Worm (Caenorhabditis elegans): ENCODE measurements around the gene glna-2.

Gene glna-2

ce11 chrII:8016761-8017160, 8.3 kb downstream of the glna-2 start (continued):
- TF ChIP-seq nhr-25 (tag; optimal IDR thresholded peaks at IDR 0.05; ENCODE audit: borderline replicate concordance, insufficient read depth) (peak; percentile 53), hif-1 (tag; optimal IDR thresholded peaks at IDR 0.05) (peak in 1 of 2 experiments; percentile 81), vab-7 (GFP tag; IDR thresholded peaks at IDR 0.05) (no peak), nhr-28 (tag; optimal IDR thresholded peaks at IDR 0.05) (peak; percentile 87), lin-38 (GFP tag; IDR thresholded peaks at IDR 0.05) (peak; percentile 50), lin-29 (GFP tag; IDR thresholded peaks at IDR 0.05) (no peak), nhr-102 (tag; optimal IDR thresholded peaks at IDR 0.05) (peak; percentile 36), nhr-11 (tag; optimal IDR thresholded peaks at IDR 0.05) (peak; percentile 23), dve-1 (tag; optimal IDR thresholded peaks at IDR 0.05; ENCODE audit: insufficient read depth) (peak; percentile 95), D1046.2 (GFP tag; IDR thresholded peaks at IDR 0.05) (peak; percentile 62; the same call in 1 of the 2 replicates), tag-97 (GFP tag; IDR thresholded peaks at IDR 0.05) (no peak), F49E8.2 (tag; optimal IDR thresholded peaks at IDR 0.05; ENCODE audit: borderline replicate concordance) (no peak), arid-1 (GFP tag; conservative IDR thresholded peaks at IDR 0.05) (peak; percentile 47; the same call in 1 of the 2 replicates), daf-16 (GFP tag; optimal IDR thresholded peaks at IDR 0.05) (no peak), daf-16 (tag; optimal IDR thresholded peaks at IDR 0.05) (peak; percentile 83), set-16 (GFP tag; IDR thresholded peaks at IDR 0.05) (no peak), ceh-20 (GFP tag; IDR thresholded peaks at IDR 0.05) (0 out of 2 replicates have a peak, but pooled peaks have one; percentile 36), mes-2 (tag; optimal IDR thresholded peaks at IDR 0.05; ENCODE audit: poor library complexity, severe bottlenecking) (peak; percentile 44), ceh-82 (tag; optimal IDR thresholded peaks at IDR 0.05) (no peak), jun-1 (tag; optimal IDR thresholded peaks at IDR 0.05) (peak; percentile 48), F26F4.8 (GFP tag; conservative IDR thresholded peaks at IDR 0.05) (no peak), fkh-10 (GFP tag; optimal IDR thresholded peaks at IDR 0.05) (no peak), aha-1 (tag) (peak; percentile 97), F10B5.3 (tag; optimal IDR thresholded peaks at IDR 0.05) (no peak), dmd-9 (GFP tag; IDR thresholded peaks at IDR 0.05) (no peak), T20F7.1 (GFP tag; optimal IDR thresholded peaks at IDR 0.05) (peak; percentile 78), zip-11 (GFP tag; IDR thresholded peaks at IDR 0.05) (no peak), madf-9 (GFP tag; conservative IDR thresholded peaks at IDR 0.05) (peak; percentile 6; the same call in 1 of the 2 replicates), Y105C5A.15 (GFP tag; IDR thresholded peaks at IDR 0.05) (no peak), daf-8 (GFP tag; IDR thresholded peaks at IDR 0.05) (no peak), zfp-3 (GFP tag; conservative IDR thresholded peaks at IDR 0.05) (0 out of 2 replicates have a peak, but pooled peaks have one; percentile 18), daf-12 (tag; optimal IDR thresholded peaks at IDR 0.05) (no peak), dpl-1 (GFP tag; optimal IDR thresholded peaks at IDR 0.05) (peak; percentile 25), nhr-48 (tag; optimal IDR thresholded peaks at IDR 0.05) (peak; percentile 96), nhr-6 (tag; optimal IDR thresholded peaks at IDR 0.05) (peak; percentile 40), unc-130 (GFP tag; optimal IDR thresholded peaks at IDR 0.05) (no peak)

ce11 chrII:8017380-8017779, 8.9 kb downstream of the glna-2 start, which contains the start of gene zyg-11:
zyg-11 (plus strand) TSS chrII:8017680.
- TF ChIP-seq zip-2 (tag; optimal IDR thresholded peaks at IDR 0.05), result no peak
- TF ChIP-seq ZK546.5 (tag; optimal IDR thresholded peaks at IDR 0.05), result no peak
- no peak for TF ChIP-seq aha-1 (tag)
- no peak for TF ChIP-seq hif-1 (tag; optimal IDR thresholded peaks at IDR 0.05)
- no peak for TF ChIP-seq madf-5 (GFP tag; IDR thresholded peaks at IDR 0.05)
- no peak for TF ChIP-seq jun-1 (tag; optimal IDR thresholded peaks at IDR 0.05)
- TF ChIP-seq pqm-1 (tag; optimal IDR thresholded peaks at IDR 0.05), result no peak
- no peak for TF ChIP-seq daf-16 (GFP tag; optimal IDR thresholded peaks at IDR 0.05)
- TF ChIP-seq daf-16 (tag; optimal IDR thresholded peaks at IDR 0.05), result no peak
- TF ChIP-seq unc-130 (GFP tag; optimal IDR thresholded peaks at IDR 0.05), result no peak
- TF ChIP-seq T26A8.4 (GFP tag; IDR thresholded peaks at IDR 0.05), result no peak
- no peak for TF ChIP-seq lin-13 (GFP tag; optimal IDR thresholded peaks at IDR 0.05)
- no peak for TF ChIP-seq ceh-20 (GFP tag; IDR thresholded peaks at IDR 0.05)
- TF ChIP-seq lin-39 (tag; optimal IDR thresholded peaks at IDR 0.05), result no peak
- no peak for TF ChIP-seq zag-1 (tag; optimal IDR thresholded peaks at IDR 0.05)

Data from whole organism, L4 larva.